Fruit fly (Drosophila melanogaster) whole organism, pupa: ENCODE results near the gene Cyp4ae1.

Experiments
- CG10348 ChIP-seq: fragments of 200-800 bp; sonication (Bioruptor generic); IDR thresholded peaks from 2 replicates; pipeline ENCODE4 v1.3.6; 2022; ENCODE audit warnings: missing biosample characterization, missing genetic modification characterization
- CG12605 ChIP-seq: fragments of 200-800 bp; sonication (Bioruptor generic); IDR thresholded peaks from 2 replicates; pipeline ENCODE4 v1.3.6; 2022; ENCODE audit warnings: missing biosample characterization, missing genetic modification characterization
- CG13204 ChIP-seq: fragments of 200-800 bp; sonication (Bioruptor generic); optimal IDR thresholded peaks from 2 replicates; lab custom pipeline; 2018; ENCODE audit warnings: missing biosample characterization, mild to moderate bottlenecking, missing genetic modification characterization, moderate library complexity
- CG15710 ChIP-seq: fragments of 200-800 bp; sonication (Bioruptor generic); optimal IDR thresholded peaks from 2 replicates; lab custom pipeline; 2018; ENCODE audit warnings: missing biosample characterization, mild to moderate bottlenecking, missing genetic modification characterization, moderate library complexity
- CG17806 ChIP-seq: fragments of 200-800 bp; sonication (Bioruptor generic); optimal IDR thresholded peaks from 2 replicates; lab custom pipeline; 2018; ENCODE audit warnings: missing biosample characterization, mild to moderate bottlenecking, missing genetic modification characterization, moderate library complexity
- CG34367 ChIP-seq: fragments of 200-800 bp; sonication (Bioruptor generic); optimal IDR thresholded peaks from 2 replicates; lab custom pipeline; 2018; ENCODE audit warnings: missing biosample characterization, mild to moderate bottlenecking, missing genetic modification characterization
- CG4496 ChIP-seq: fragments of 200-800 bp; sonication (Bioruptor generic); IDR thresholded peaks from 3 replicates; pipeline ENCODE4 v1.3.6; 2022; ENCODE audit warnings: missing biosample characterization, missing genetic modification characterization
- CG8159 ChIP-seq: fragments of 200-800 bp; sonication (Bioruptor generic); optimal IDR thresholded peaks from 3 replicates; lab custom pipeline; 2018; ENCODE audit warnings: missing biosample characterization, mild to moderate bottlenecking, missing genetic modification characterization, moderate library complexity
- CG8301 ChIP-seq: fragments of 200-800 bp; sonication (Bioruptor generic); optimal IDR thresholded peaks from 2 replicates; lab custom pipeline; 2018; ENCODE audit warnings: missing biosample characterization, mild to moderate bottlenecking, missing genetic modification characterization
- CG9948 ChIP-seq: fragments of 200-800 bp; sonication (Bioruptor generic); optimal IDR thresholded peaks from 2 replicates; lab custom pipeline; 2018; ENCODE audit warnings: missing biosample characterization, mild to moderate bottlenecking, missing genetic modification characterization, moderate library complexity
- Ets98B ChIP-seq: fragments of 200-800 bp; sonication (Bioruptor generic); IDR thresholded peaks from 2 replicates; pipeline ENCODE4 v1.3.6; 2022; ENCODE audit warnings: missing biosample characterization, missing genetic modification characterization
- Snoo ChIP-seq: fragments of 200-800 bp; sonication (Bioruptor generic); optimal IDR thresholded peaks from 3 replicates; lab custom pipeline; 2017; ENCODE audit warnings: missing biosample characterization, mild to moderate bottlenecking, missing genetic modification characterization, inconsistent platforms
- gl ChIP-seq: fragments of 200-800 bp; sonication (Bioruptor generic); optimal IDR thresholded peaks from 2 replicates; lab custom pipeline; 2018; ENCODE audit warnings: missing biosample characterization, mild to moderate bottlenecking, missing genetic modification characterization
- rn ChIP-seq: fragments of 200-800 bp; sonication (Bioruptor generic); IDR thresholded peaks from 2 replicates; pipeline ENCODE4 v1.3.6; 2022; ENCODE audit warnings: missing biosample characterization, missing genetic modification characterization

Cyp4ae1 gene

dm6 chrX:2223454-2223853 lies 44.6 kb downstream of the Cyp4ae1 start, which contains the start of gene CG14052:
TSS of gene CG14052 (plus strand) at chrX:2223754.
- TF ChIP-seq rn (GFP tag; lab: Robert Waterston, UW) (no peak), Ets98B (no peak), CG8159 (tag; lab: Kevin White, UChicago) (no peak), CG4496 (no peak), CG34367 (no peak), CG12605 (GFP tag; lab: Robert Waterston, UW) (no peak), Snoo (no peak), CG8301 (tag; lab: Kevin White, UChicago) (no peak), gl (tag; lab: Kevin White, UChicago) (no peak), CG9948 (tag; lab: Kevin White, UChicago) (no peak), CG10348 (GFP tag; lab: Robert Waterston, UW) (no peak), CG15710 (no peak), CG13204 (GFP tag; lab: Kevin White, UChicago) (no peak)

dm6 chrX:2225138-2225537 lies 46.3 kb downstream of the Cyp4ae1 start, which contains the start of gene pcx:
TSS of gene pcx (plus strand) at chrX:2225296.
- TF ChIP-seq rn (GFP tag; lab: Robert Waterston, UW): no peak
- TF ChIP-seq CG15710: no peak
- TF ChIP-seq CG17806: no peak
- no peak for TF ChIP-seq CG8301 (tag; lab: Kevin White, UChicago)
